Worm (Caenorhabditis elegans): ENCODE data around the gene T11G6.4.

Gene T11G6.4

ce11 chrIV:10876844-10877243 lies 25.1 kb upstream of the T11G6.4 start, which contains the start of gene fipr-14:
fipr-14 (plus strand) TSS chrIV:10877144.
- no peak for TF ChIP-seq let-607 (tag; optimal IDR thresholded peaks at IDR 0.05)
- no peak for TF ChIP-seq attf-5 (GFP tag; optimal IDR thresholded peaks at IDR 0.05)
- TF ChIP-seq bed-1 (GFP tag; IDR thresholded peaks at IDR 0.05), result no peak
- no peak for TF ChIP-seq D2030.7 (GFP tag; IDR thresholded peaks at IDR 0.05)
- no peak for TF ChIP-seq rpc-1 (optimal IDR thresholded peaks at IDR 0.05)
- TF ChIP-seq rpc-1 (tag; optimal IDR thresholded peaks at IDR 0.05), result no peak
- no peak for TF ChIP-seq bed-2 (GFP tag; IDR thresholded peaks at IDR 0.05)
- TF ChIP-seq ztf-22 (GFP tag; optimal IDR thresholded peaks at IDR 0.05), result no peak
- TF ChIP-seq rec-8 (tag; optimal IDR thresholded peaks at IDR 0.05), result no peak
- TF ChIP-seq pbrm-1 (GFP tag; IDR thresholded peaks at IDR 0.05), result no peak
- no peak for TF ChIP-seq ztf-26 (tag; optimal IDR thresholded peaks at IDR 0.05)
- TF ChIP-seq cebp-2 (GFP tag; IDR thresholded peaks at IDR 0.05), result no peak
- no peak for TF ChIP-seq F39B2.1 (GFP tag; IDR thresholded peaks at IDR 0.05)
- no peak for TF ChIP-seq hrde-1 (tag; optimal IDR thresholded peaks at IDR 0.05; ENCODE audit: borderline replicate concordance)
- no peak for TF ChIP-seq mes-4 (tag; optimal IDR thresholded peaks at IDR 0.05)
- no peak for TF ChIP-seq ets-4 (GFP tag; optimal IDR thresholded peaks at IDR 0.05)
- no peak for TF ChIP-seq B0336.3 (GFP tag; IDR thresholded peaks at IDR 0.05)
- TF ChIP-seq hmg-20 (GFP tag; IDR thresholded peaks at IDR 0.05), result no peak
- TF ChIP-seq F52B5.7 (tag; optimal IDR thresholded peaks at IDR 0.05), result no peak
- TF ChIP-seq tbx-9 (tag; optimal IDR thresholded peaks at IDR 0.05; ENCODE audit: borderline replicate concordance), result no peak

ce11 chrIV:10874527-10874926 lies 22.8 kb upstream of the T11G6.4 start, which contains the start of gene F13E9.12:
F13E9.12 (minus strand) TSS chrIV:10874627.
- TF ChIP-seq mes-4 (tag; optimal IDR thresholded peaks at IDR 0.05) (no peak), him-1 (tag; optimal IDR thresholded peaks at IDR 0.05) (no peak), Y95B8A.8 (GFP tag; IDR thresholded peaks at IDR 0.05) (no peak), ceh-27 (GFP tag; optimal IDR thresholded peaks at IDR 0.05) (no peak)

- TF ChIP-seq lir-1 (GFP tag; conservative IDR thresholded peaks at IDR 0.05), result no peak
- TF ChIP-seq zim-3 (tag; optimal IDR thresholded peaks at IDR 0.05), result no peak
- no peak for TF ChIP-seq F23B12.7 (tag; optimal IDR thresholded peaks at IDR 0.05; ENCODE audit: insufficient read depth)
- no peak for TF ChIP-seq nfyb-1 (GFP tag; IDR thresholded peaks at IDR 0.05)
- TF ChIP-seq rcor-1 (GFP tag; IDR thresholded peaks at IDR 0.05), result no peak
- no peak for TF ChIP-seq F39B2.1 (GFP tag; IDR thresholded peaks at IDR 0.05)
- TF ChIP-seq K12H6.12 (tag; optimal IDR thresholded peaks at IDR 0.05), result no peak
- no peak for TF ChIP-seq madf-8 (GFP tag; conservative IDR thresholded peaks at IDR 0.05)
- TF ChIP-seq bed-2 (GFP tag; IDR thresholded peaks at IDR 0.05), result no peak
- no peak for TF ChIP-seq rec-8 (tag; optimal IDR thresholded peaks at IDR 0.05)
- TF ChIP-seq madf-3 (GFP tag; IDR thresholded peaks at IDR 0.05), result no peak
- TF ChIP-seq F57C9.4 (tag; optimal IDR thresholded peaks at IDR 0.05), result no peak
- no peak for TF ChIP-seq dox-1 (GFP tag; IDR thresholded peaks at IDR 0.05)
- no peak for TF ChIP-seq ets-4 (GFP tag; optimal IDR thresholded peaks at IDR 0.05)
- TF ChIP-seq attf-6 (GFP tag; IDR thresholded peaks at IDR 0.05), result no peak
These were observed 18.4 kb upstream of the T11G6.4 start for ce11 chrIV:10870158-10870557.

ce11 chrIV:10869642-10870041 lies 17.9 kb upstream of the T11G6.4 start:
- TF ChIP-seq nhr-80 (tag; optimal IDR thresholded peaks at IDR 0.05) (no peak), ztf-18 (tag; optimal IDR thresholded peaks at IDR 0.05) (no peak), madf-6 (GFP tag; IDR thresholded peaks at IDR 0.05) (no peak), let-526 (GFP tag; IDR thresholded peaks at IDR 0.05) (no peak), ztf-6 (GFP tag; IDR thresholded peaks at IDR 0.05) (no peak), lin-26 (GFP tag; IDR thresholded peaks at IDR 0.05) (no peak), Y53F4B.3 (GFP tag; IDR thresholded peaks at IDR 0.05) (no peak), ztf-28 (GFP tag; IDR thresholded peaks at IDR 0.05) (no peak), lsy-27 (tag; optimal IDR thresholded peaks at IDR 0.05; ENCODE audit: borderline replicate concordance, insufficient read depth) (no peak), F49E8.2 (tag; optimal IDR thresholded peaks at IDR 0.05; ENCODE audit: insufficient read depth) (no peak), egl-18 (GFP tag; IDR thresholded peaks at IDR 0.05) (no peak), B0019.2 (GFP tag; conservative IDR thresholded peaks at IDR 0.05) (no peak)
